Worm (Caenorhabditis elegans): ENCODE results near the gene Y39A3A.4.

DNA sequence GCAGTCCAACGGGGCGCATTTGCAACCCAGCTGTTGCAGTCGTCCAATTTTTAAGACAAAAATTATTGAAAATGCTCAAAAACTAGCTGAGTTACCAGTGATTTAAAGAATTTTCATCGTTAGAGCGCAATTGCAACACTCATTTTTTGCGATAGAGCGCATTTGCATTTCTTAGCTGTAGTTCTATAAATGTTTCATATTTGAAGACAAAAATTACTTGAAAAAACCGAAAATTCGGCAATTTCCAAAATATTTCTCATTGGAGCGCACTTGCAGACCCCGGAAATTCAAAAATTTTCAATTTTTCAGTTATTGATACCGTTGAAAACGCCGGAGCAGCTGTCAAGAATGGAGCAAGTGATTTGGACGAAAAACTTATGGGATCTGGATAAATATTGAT lies 35.6 kb upstream of the Y39A3A.4 start:
- TF ChIP-seq cog-1 (tag; optimal IDR thresholded peaks at IDR 0.05): no peak
- no peak for TF ChIP-seq ztf-23 (GFP tag; IDR thresholded peaks at IDR 0.05)
- no peak for TF ChIP-seq flt-1 (GFP tag; IDR thresholded peaks at IDR 0.05)
- no peak for TF ChIP-seq med-1 (GFP tag; optimal IDR thresholded peaks at IDR 0.05; ENCODE audit: insufficient read depth)
- TF ChIP-seq klf-2 (GFP tag; conservative IDR thresholded peaks at IDR 0.05): no peak
- no peak for TF ChIP-seq T22C8.4 (GFP tag; IDR thresholded peaks at IDR 0.05)
- TF ChIP-seq ref-1 (GFP tag; conservative IDR thresholded peaks at IDR 0.05): no peak
- TF ChIP-seq ztf-29 (GFP tag; IDR thresholded peaks at IDR 0.05): no peak
